Fruit fly (Drosophila melanogaster): ENCODE results near the gene CrebA.

CrebA gene

dm6 chr3L:15518344-15518743 lies 16.9 kb upstream of the CrebA start (continued):
- TF ChIP-seq CG12299 (tag; optimal IDR thresholded peaks at IDR 0.05): no peak
- no peak for TF ChIP-seq disco-r (GFP tag; optimal IDR thresholded peaks at IDR 0.05)
- no peak for TF ChIP-seq ems (GFP tag; optimal IDR thresholded peaks at IDR 0.05)
- TF ChIP-seq CG9609 (GFP tag; optimal IDR thresholded peaks at IDR 0.05): no peak
- TF ChIP-seq grau (tag; optimal IDR thresholded peaks at IDR 0.05): no peak
- peak; percentile 42 for TF ChIP-seq GATAe (GFP tag; conservative IDR thresholded peaks at IDR 0.05)
- TF ChIP-seq croc (GFP tag; conservative IDR thresholded peaks at IDR 0.05): no peak
- TF ChIP-seq Bteb2 (GFP tag; optimal IDR thresholded peaks at IDR 0.05): no peak
- no peak for TF ChIP-seq tup (GFP tag; optimal IDR thresholded peaks at IDR 0.05)
- no peak for TF ChIP-seq CG6175 (GFP tag; IDR thresholded peaks at IDR 0.05)
- no peak for TF ChIP-seq Dad (GFP tag; optimal IDR thresholded peaks at IDR 0.05)
- no peak for TF ChIP-seq CG17612 (GFP tag; IDR thresholded peaks at IDR 0.05)
- no peak for TF ChIP-seq pan (optimal IDR thresholded peaks at IDR 0.05)
- TF ChIP-seq pan (GFP tag; optimal IDR thresholded peaks at IDR 0.05 in 1 of 2, IDR thresholded peaks at IDR 0.05 in 1 of 2): no peak
- no peak for TF ChIP-seq CG12391 (tag; optimal IDR thresholded peaks at IDR 0.05)
- no peak for TF ChIP-seq CG18476 (GFP tag; optimal IDR thresholded peaks at IDR 0.05)
- no peak for TF ChIP-seq corto (GFP tag; optimal IDR thresholded peaks at IDR 0.05)
- peak; percentile 29 for TF ChIP-seq Med (GFP tag)
- no peak for TF ChIP-seq grn (GFP tag; optimal IDR thresholded peaks at IDR 0.05)

- TF ChIP-seq Taf1 (GFP tag; IDR thresholded peaks at IDR 0.05): no peak
- TF ChIP-seq run (tag; optimal IDR thresholded peaks at IDR 0.05): no peak
- no peak for TF ChIP-seq HmgD (GFP tag; optimal IDR thresholded peaks at IDR 0.05)
- TF ChIP-seq cwo (GFP tag; optimal IDR thresholded peaks at IDR 0.05): peak; percentile 30
- no peak for TF ChIP-seq Nf-YB (GFP tag; optimal IDR thresholded peaks at IDR 0.05)
- TF ChIP-seq gcm (GFP tag; optimal IDR thresholded peaks at IDR 0.05): no peak
- TF ChIP-seq ftz-f1 (GFP tag; optimal IDR thresholded peaks at IDR 0.05): no peak
- TF ChIP-seq Lhr (GFP tag; optimal IDR thresholded peaks at IDR 0.05): no peak
- no peak for TF ChIP-seq PHDP (tag; optimal IDR thresholded peaks at IDR 0.05)
- TF ChIP-seq Poxn (GFP tag; IDR thresholded peaks at IDR 0.05): no peak
- peak; percentile 9 for TF ChIP-seq CG18599 (GFP tag; optimal IDR thresholded peaks at IDR 0.05)
- no peak for TF ChIP-seq repo (GFP tag; optimal IDR thresholded peaks at IDR 0.05)
- TF ChIP-seq CG12769 (tag; optimal IDR thresholded peaks at IDR 0.05): no peak
- no peak for TF ChIP-seq D19A (tag; optimal IDR thresholded peaks at IDR 0.05)
- no peak for TF ChIP-seq dan (GFP tag; IDR thresholded peaks at IDR 0.05)
- no peak for TF ChIP-seq CG3847 (GFP tag; IDR thresholded peaks at IDR 0.05)
- no peak for TF ChIP-seq amos (GFP tag; IDR thresholded peaks at IDR 0.05; ENCODE audit: partially characterized antibody)
- TF ChIP-seq Meics (GFP tag; optimal IDR thresholded peaks at IDR 0.05): peak; percentile 46
- TF ChIP-seq kah (GFP tag; optimal IDR thresholded peaks at IDR 0.05): no peak
- TF ChIP-seq danr (GFP tag; IDR thresholded peaks at IDR 0.05): no peak
- no peak for TF ChIP-seq tgo (GFP tag; IDR thresholded peaks at IDR 0.05)
- TF ChIP-seq NK7.1 (GFP tag; optimal IDR thresholded peaks at IDR 0.05): no peak
These were observed 15.7 kb upstream of the CrebA start, which contains the start of gene mex1 for dm6 chr3L:15519492-15519891. mex1 (minus strand) TSS chr3L:15519592.

dm6 chr3L:15519920-15520319 lies 15.3 kb upstream of the CrebA start:
- no peak for TF ChIP-seq CG7928 (GFP tag; optimal IDR thresholded peaks at IDR 0.05)
- peak; percentile 22 for TF ChIP-seq BtbVII (GFP tag; optimal IDR thresholded peaks at IDR 0.05)
- TF ChIP-seq sug (tag; optimal IDR thresholded peaks at IDR 0.05): peak; percentile 54
- peak; percentile 74 for TF ChIP-seq bigmax (GFP tag; optimal IDR thresholded peaks at IDR 0.05)
- no peak for TF ChIP-seq Scr (GFP tag; IDR thresholded peaks at IDR 0.05; ENCODE audit: partially characterized antibody)
- no peak for TF ChIP-seq Chrac-16 (GFP tag; optimal IDR thresholded peaks at IDR 0.05)
- TF ChIP-seq chif (GFP tag; optimal IDR thresholded peaks at IDR 0.05): no peak
- TF ChIP-seq Meics (GFP tag; optimal IDR thresholded peaks at IDR 0.05): peak; percentile 10
- peak; percentile 57 for TF ChIP-seq sens (GFP tag)
- no peak for TF ChIP-seq Bdp1 (GFP tag; optimal IDR thresholded peaks at IDR 0.05)
- TF ChIP-seq CG18599 (GFP tag; optimal IDR thresholded peaks at IDR 0.05): no peak
- peak; percentile 66 for TF ChIP-seq CG2678 (tag; optimal IDR thresholded peaks at IDR 0.05)
- TF ChIP-seq exex (tag; optimal IDR thresholded peaks at IDR 0.05): peak; percentile 94

All from whole organism, embryonic.